Worm (Caenorhabditis elegans) whole organism, L4/young adult: ENCODE results near the gene arrd-3.

Source experiments
- W03F9.2 ChIP-seq: fragments of 150-350 bp; optimal IDR thresholded peaks from 2 replicates; lab custom pipeline; 2014; ENCODE audit warnings: missing biosample characterization, missing genetic modification characterization
- dao-5 ChIP-seq: sonication (generic microtip); optimal IDR thresholded peaks from 2 replicates; lab custom pipeline; 2016; ENCODE audit warnings: missing genotype, missing genetic modification characterization, moderate library complexity, missing compliant biosample characterization
- him-1 ChIP-seq: sonication (generic microtip); optimal IDR thresholded peaks from 2 replicates; lab custom pipeline; 2016; ENCODE audit warnings: missing genotype, missing genetic modification reagents, missing genetic modification characterization, missing compliant biosample characterization

- TF ChIP-seq W03F9.2 (tag; lab: Kevin White, UChicago) (no peak), him-1 (tag; lab: Kevin White, UChicago) (no peak), dao-5 (tag; lab: Kevin White, UChicago) (no peak)
Measured at ce11 chrII:9397496-9397895, 14.9 kb upstream of the arrd-3 start, which contains the start of gene Y51B9A.9.
